Worm (Caenorhabditis elegans): Measurements from ENCODE around the gene mab-21.

The mab-21 gene

DNA sequence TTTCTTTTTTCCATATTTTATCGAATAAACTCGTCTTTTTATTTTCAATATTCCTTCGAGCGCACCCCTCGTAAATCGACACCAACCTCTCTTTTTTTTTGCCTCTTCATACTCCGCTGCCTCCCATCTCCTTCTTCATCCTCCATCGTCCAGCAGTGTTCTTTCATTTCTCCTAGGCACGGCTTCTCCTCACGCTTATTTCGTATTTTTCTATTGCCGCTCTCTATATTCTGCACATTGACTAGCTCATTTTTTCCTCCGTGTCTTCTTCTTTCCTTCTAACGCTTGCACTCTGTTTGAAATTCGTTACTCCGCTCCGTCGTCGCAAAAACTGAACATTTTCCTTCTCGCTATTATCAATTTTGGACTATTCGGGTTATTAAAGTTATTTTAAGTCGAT is 45.2 kb upstream of the mab-21 start (continued):
- TF ChIP-seq fkh-4 (tag; optimal IDR thresholded peaks at IDR 0.05; ENCODE audit: borderline replicate concordance) (no peak), mab-9 (GFP tag; IDR thresholded peaks at IDR 0.05) (no peak), pag-3 (tag; optimal IDR thresholded peaks at IDR 0.05; ENCODE audit: borderline replicate concordance, insufficient read depth) (no peak), lin-14 (GFP tag; optimal IDR thresholded peaks at IDR 0.05) (peak; percentile 71), efl-1 (optimal IDR thresholded peaks at IDR 0.05) (peak in 1 of 2 experiments; percentile 10), efl-1 (GFP tag; optimal IDR thresholded peaks at IDR 0.05 in 1 of 2) (no peak), F16B12.6 (tag; optimal IDR thresholded peaks at IDR 0.05) (no peak), fkh-10 (GFP tag; optimal IDR thresholded peaks at IDR 0.05) (no peak)

DNA sequence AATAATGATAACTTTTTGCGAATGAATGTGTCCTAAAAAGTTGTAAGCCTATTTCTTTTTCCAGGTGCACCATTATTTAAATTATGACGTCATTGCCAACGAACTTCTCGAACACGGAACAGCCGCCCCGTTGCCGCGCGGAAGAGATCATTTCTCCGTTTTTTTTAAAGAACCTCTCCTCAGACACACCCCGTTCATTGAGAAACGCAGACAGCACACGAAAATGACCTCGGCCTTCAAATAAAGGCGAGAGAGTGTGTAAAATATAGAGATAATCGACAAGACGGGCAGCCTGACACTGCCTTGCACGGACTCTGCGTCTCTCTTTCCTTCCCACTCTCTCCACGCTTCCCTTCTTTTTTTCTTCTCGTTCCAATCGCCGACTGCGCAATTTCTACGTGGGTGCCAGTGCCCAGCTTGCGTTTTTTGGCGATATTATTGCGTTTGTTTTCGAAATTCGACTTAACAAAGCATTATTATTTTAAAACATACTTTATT is 40.1 kb upstream of the mab-21 start:
- no peak for TF ChIP-seq sup-37 (GFP tag; optimal IDR thresholded peaks at IDR 0.05)
- TF ChIP-seq nhr-76 (tag; optimal IDR thresholded peaks at IDR 0.05): peak; percentile 41
- TF ChIP-seq tbx-2 (tag; optimal IDR thresholded peaks at IDR 0.05): peak; percentile 74
- TF ChIP-seq snpc-4 (tag; optimal IDR thresholded peaks at IDR 0.05): no peak
- TF ChIP-seq ceh-82 (tag; optimal IDR thresholded peaks at IDR 0.05): peak; percentile 52 to 75 (median 60)
- TF ChIP-seq swsn-7 (tag; optimal IDR thresholded peaks at IDR 0.05): peak; percentile 77
- peak; percentile 84 for TF ChIP-seq nhr-85 (tag)
- TF ChIP-seq lin-14 (GFP tag; optimal IDR thresholded peaks at IDR 0.05): peak; percentile 98
- TF ChIP-seq tlp-1 (tag; optimal IDR thresholded peaks at IDR 0.05): no peak
- peak; percentile 69 for TF ChIP-seq nhr-20 (tag; optimal IDR thresholded peaks at IDR 0.05)
- TF ChIP-seq jun-1 (tag; optimal IDR thresholded peaks at IDR 0.05): peak; percentile 41
- TF ChIP-seq unc-30 (tag; optimal IDR thresholded peaks at IDR 0.05): no peak
- no peak for TF ChIP-seq fkh-10 (GFP tag; optimal IDR thresholded peaks at IDR 0.05)
- peak; percentile 66 for TF ChIP-seq nhr-77 (tag; optimal IDR thresholded peaks at IDR 0.05)
- no peak for TF ChIP-seq lin-15B (tag; optimal IDR thresholded peaks at IDR 0.05)
- TF ChIP-seq mab-9 (GFP tag; IDR thresholded peaks at IDR 0.05): no peak
- TF ChIP-seq C16A3.4 (tag; optimal IDR thresholded peaks at IDR 0.05): no peak
- no peak for TF ChIP-seq ama-1 (optimal IDR thresholded peaks at IDR 0.05)
- TF ChIP-seq ztf-11 (tag; optimal IDR thresholded peaks at IDR 0.05): peak in 1 of 2 experiments; percentile 20
- TF ChIP-seq skn-1 (tag; optimal IDR thresholded peaks at IDR 0.05): peak; percentile 50
- no peak for TF ChIP-seq lir-3 (tag; optimal IDR thresholded peaks at IDR 0.05; ENCODE audit: poor library complexity)
- peak; percentile 54 for TF ChIP-seq dsc-1 (tag; optimal IDR thresholded peaks at IDR 0.05)
- TF ChIP-seq nhr-28 (tag; optimal IDR thresholded peaks at IDR 0.05): no peak
- peak; percentile 36; the same call in 1 of the 2 replicates for TF ChIP-seq grh-1 (GFP tag; IDR thresholded peaks at IDR 0.05)
- TF ChIP-seq egl-13 (tag; optimal IDR thresholded peaks at IDR 0.05): peak; percentile 31
- peak; percentile 67 for TF ChIP-seq rnt-1 (tag; optimal IDR thresholded peaks at IDR 0.05)
- TF ChIP-seq mep-1 (tag; optimal IDR thresholded peaks at IDR 0.05): peak; percentile 81
- peak; percentile 45 for TF ChIP-seq lin-13 (GFP tag; optimal IDR thresholded peaks at IDR 0.05)
- no peak for TF ChIP-seq hlh-4 (tag; optimal IDR thresholded peaks at IDR 0.05)
- TF ChIP-seq dpl-1 (GFP tag; optimal IDR thresholded peaks at IDR 0.05): peak in 2 of 3 experiments; percentile 34 to 47
- TF ChIP-seq irx-1 (tag; optimal IDR thresholded peaks at IDR 0.05): peak; percentile 35
- peak; percentile 19 for TF ChIP-seq fkh-8 (tag; optimal IDR thresholded peaks at IDR 0.05)
- peak; percentile 69 for TF ChIP-seq xbp-1 (tag; optimal IDR thresholded peaks at IDR 0.05)
- TF ChIP-seq nhr-19 (GFP tag; conservative IDR thresholded peaks at IDR 0.05): peak; percentile 54
- TF ChIP-seq zag-1 (tag; optimal IDR thresholded peaks at IDR 0.05): no peak
- peak; percentile 70 to 82 for TF ChIP-seq efl-1 (optimal IDR thresholded peaks at IDR 0.05)
- TF ChIP-seq efl-1 (GFP tag; optimal IDR thresholded peaks at IDR 0.05 in 1 of 2): peak; percentile 33 to 93
- peak; percentile 61 for TF ChIP-seq lsy-2 (tag; optimal IDR thresholded peaks at IDR 0.05)
- peak; percentile 75 for TF ChIP-seq ztf-4 (tag; optimal IDR thresholded peaks at IDR 0.05)
- TF ChIP-seq vab-15 (tag; optimal IDR thresholded peaks at IDR 0.05): no peak
- TF ChIP-seq sptf-1 (tag; optimal IDR thresholded peaks at IDR 0.05): no peak
- TF ChIP-seq blmp-1 (tag; optimal IDR thresholded peaks at IDR 0.05): peak; percentile 61
- TF ChIP-seq ceh-63 (GFP tag; optimal IDR thresholded peaks at IDR 0.05): no peak
- peak in 1 of 2 experiments; percentile 55 for TF ChIP-seq mdl-1 (tag; optimal IDR thresholded peaks at IDR 0.05)
- peak; percentile 76 for TF ChIP-seq nhr-47 (tag; optimal IDR thresholded peaks at IDR 0.05)
- no peak for TF ChIP-seq ceh-90 (tag; optimal IDR thresholded peaks at IDR 0.05)
- TF ChIP-seq elt-3 (tag; optimal IDR thresholded peaks at IDR 0.05): peak in 3 of 6 experiments; percentile 11 to 74 (median 22)
- peak; percentile 77 for TF ChIP-seq snu-23 (GFP tag; optimal IDR thresholded peaks at IDR 0.05)
